Worm (Caenorhabditis elegans) whole organism, L2 larva: ENCODE results near the gene F09C6.3.

Source experiments
- C34F6.9 ChIP-seq: fragments of 150-350 bp; optimal IDR thresholded peaks from 2 replicates; lab custom pipeline; 2014; ENCODE audit warnings: missing biosample characterization, missing genetic modification characterization
- F13H6.1 ChIP-seq: sonication (generic microtip); optimal IDR thresholded peaks from 2 replicates; lab custom pipeline; 2016; ENCODE audit warnings: missing genetic modification characterization, missing compliant biosample characterization
- Y55F3AM.14 ChIP-seq: fragments of 200-800 bp; sonication (Bioruptor generic); optimal IDR thresholded peaks from 2 replicates; lab custom pipeline; 2018; ENCODE audit warnings: mild to moderate bottlenecking, missing genetic modification characterization, missing compliant biosample characterization
- ZK546.5 ChIP-seq: sonication (generic microtip); optimal IDR thresholded peaks from 2 replicates; lab custom pipeline; 2017; ENCODE audit warnings: missing biosample characterization, missing genetic modification characterization
- aly-2 ChIP-seq: fragments of 150-350 bp; optimal IDR thresholded peaks from 2 replicates; lab custom pipeline; 2014; ENCODE audit warnings: missing biosample characterization, missing genetic modification characterization
- ama-1 ChIP-seq: fragments of 150-350 bp; optimal IDR thresholded peaks from 2 replicates; lab custom pipeline; 2018; ENCODE audit warnings: inconsistent platforms
- blmp-1 ChIP-seq: sonication (generic microtip); optimal IDR thresholded peaks from 2 replicates; lab custom pipeline; 2017; ENCODE audit warnings: missing genetic modification characterization, mild to moderate bottlenecking, missing compliant biosample characterization, antibody characterized with exemption, moderate library complexity; ENCODE audit not compliant: insufficient read depth
- ceh-82 ChIP-seq: fragments of 150-350 bp; optimal IDR thresholded peaks from 2 replicates; lab custom pipeline; 2014; ENCODE audit warnings: missing biosample characterization, missing genetic modification characterization
- crh-2 ChIP-seq: sonication (generic microtip); optimal IDR thresholded peaks from 2 replicates; lab custom pipeline; 2017; ENCODE audit warnings: missing biosample characterization, missing genetic modification characterization
- dmd-4 ChIP-seq: sonication (generic microtip); optimal IDR thresholded peaks from 2 replicates; lab custom pipeline; 2017; ENCODE audit warnings: missing biosample characterization, missing genetic modification characterization
- egl-27 ChIP-seq: sonication (generic microtip); optimal IDR thresholded peaks from 3 replicates; lab custom pipeline; 2017; ENCODE audit warnings: missing biosample characterization, missing genetic modification reagents, missing genetic modification characterization
- elt-1 ChIP-seq: fragments of 150-350 bp; optimal IDR thresholded peaks from 2 replicates; lab custom pipeline; 2014; ENCODE audit warnings: missing biosample characterization, missing genetic modification characterization
- elt-3 ChIP-seq: sonication (generic microtip); optimal IDR thresholded peaks from 2 replicates; lab custom pipeline; 2017; ENCODE audit warnings: missing biosample characterization, missing genetic modification characterization
- gmeb-1 ChIP-seq: fragments of 150-350 bp; optimal IDR thresholded peaks from 2 replicates; lab custom pipeline; 2014; ENCODE audit warnings: missing biosample characterization, missing genetic modification characterization
- lin-13 ChIP-seq: fragments of 150-350 bp; optimal IDR thresholded peaks from 2 replicates; lab custom pipeline; 2014; ENCODE audit warnings: missing biosample characterization, missing genetic modification reagents, missing genetic modification characterization
- lsy-2 ChIP-seq, 2 experiments: fragments of 150-350 bp in 1 of 2; sonication (generic microtip) in 1 of 2; optimal IDR thresholded peaks; 2 replicates each; lab custom pipeline; 2014 to 2017; ENCODE audit warnings: missing biosample characterization in 2 of 2, missing genetic modification characterization in 2 of 2
- mbf-1 ChIP-seq: sonication (generic microtip); optimal IDR thresholded peaks from 2 replicates; lab custom pipeline; 2017; ENCODE audit warnings: missing biosample characterization, missing genetic modification characterization
- mdl-1 ChIP-seq, 2 experiments: fragments of 150-350 bp in 1 of 2; sonication (generic microtip) in 1 of 2; optimal IDR thresholded peaks; 2 replicates each; lab custom pipeline; 2017; ENCODE audit warnings: missing biosample characterization in 2 of 2, missing genetic modification characterization in 2 of 2
- nhr-10 ChIP-seq: sonication (generic microtip); optimal IDR thresholded peaks from 2 replicates; lab custom pipeline; 2017; ENCODE audit warnings: missing biosample characterization, missing genetic modification characterization
- nhr-11 ChIP-seq: fragments of 150-350 bp; optimal IDR thresholded peaks from 2 replicates; lab custom pipeline; 2014; ENCODE audit warnings: missing biosample characterization, missing genetic modification characterization
- nhr-23 ChIP-seq: fragments of 150-350 bp; optimal IDR thresholded peaks from 2 replicates; lab custom pipeline; 2014; ENCODE audit warnings: missing biosample characterization, missing genetic modification reagents, missing genetic modification characterization
- nhr-25 ChIP-seq: fragments of 150-350 bp; sonication (generic microtip); optimal IDR thresholded peaks from 3 replicates; lab custom pipeline; 2014; ENCODE audit warnings: missing biosample characterization, missing genetic modification characterization
- nhr-6 ChIP-seq: fragments of 150-350 bp; optimal IDR thresholded peaks from 2 replicates; lab custom pipeline; 2014; ENCODE audit warnings: missing biosample characterization, missing genetic modification characterization
- nhr-77 ChIP-seq: fragments of 150-350 bp; optimal IDR thresholded peaks from 2 replicates; lab custom pipeline; 2014; ENCODE audit warnings: missing biosample characterization, missing genetic modification characterization
- peb-1 ChIP-seq: fragments of 150-350 bp; optimal IDR thresholded peaks from 2 replicates; lab custom pipeline; 2014; ENCODE audit warnings: missing biosample characterization, missing genetic modification characterization
- sem-4 ChIP-seq: fragments of 150-350 bp; optimal IDR thresholded peaks from 2 replicates; lab custom pipeline; 2014; ENCODE audit warnings: missing biosample characterization, missing genetic modification reagents, missing genetic modification characterization
- skn-1 ChIP-seq: sonication (generic microtip); optimal IDR thresholded peaks from 2 replicates; lab custom pipeline; 2017; ENCODE audit warnings: missing biosample characterization, missing genetic modification characterization
- sma-3 ChIP-seq: sonication (generic microtip); optimal IDR thresholded peaks from 2 replicates; lab custom pipeline; 2016; ENCODE audit warnings: missing genetic modification reagents, missing genetic modification characterization, missing compliant biosample characterization
- sma-9 ChIP-seq, 2 experiments: fragments of 150-350 bp in 1 of 2; sonication (generic microtip) in 1 of 2; optimal IDR thresholded peaks; 2 replicates each; lab custom pipeline; 2014 to 2016; ENCODE audit warnings: missing genetic modification characterization in 2 of 2, mild to moderate bottlenecking in 1 of 2, missing biosample characterization in 1 of 2, missing compliant biosample characterization in 1 of 2, missing genetic modification reagents in 1 of 2, moderate library complexity in 1 of 2
- snpc-4 ChIP-seq: fragments of 150-350 bp; optimal IDR thresholded peaks from 2 replicates; lab custom pipeline; 2014; ENCODE audit warnings: missing biosample characterization, missing genetic modification characterization
- unc-39 ChIP-seq: fragments of 150-350 bp; optimal IDR thresholded peaks from 2 replicates; lab custom pipeline; 2014; ENCODE audit warnings: missing biosample characterization, missing genetic modification characterization
- unc-55 ChIP-seq: fragments of 150-350 bp; sonication (generic microtip); optimal IDR thresholded peaks from 3 replicates; lab custom pipeline; 2014; ENCODE audit warnings: missing biosample characterization, missing genetic modification reagents, missing genetic modification characterization
- unc-62 ChIP-seq: fragments of 150-350 bp; optimal IDR thresholded peaks from 2 replicates; lab custom pipeline; 2014; ENCODE audit warnings: missing biosample characterization, missing genetic modification reagents, missing genetic modification characterization
- zag-1 ChIP-seq: fragments of 150-350 bp; optimal IDR thresholded peaks from 2 replicates; lab custom pipeline; 2014; ENCODE audit warnings: missing biosample characterization, missing genetic modification characterization

Gene F09C6.3

DNA sequence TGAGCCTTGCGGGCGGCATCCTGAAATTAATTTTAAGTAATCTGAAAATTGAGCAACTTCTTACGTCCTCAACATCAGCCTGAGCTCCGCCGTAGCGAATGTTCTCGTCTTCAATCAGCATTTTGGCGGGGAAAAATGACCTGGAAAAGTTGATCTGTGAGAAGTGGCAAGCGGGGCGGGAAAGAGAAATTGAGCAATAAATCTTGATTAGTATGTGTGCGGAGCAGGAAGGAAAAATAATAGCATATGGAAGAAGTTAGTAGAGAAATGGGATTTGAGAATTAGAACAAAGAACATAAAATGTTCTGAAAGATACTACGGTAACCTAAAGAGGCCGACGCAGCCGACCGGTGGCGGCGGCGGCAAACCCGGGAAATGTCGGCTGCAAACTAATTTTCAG is 45.0 kb downstream of the F09C6.3 start, which contains the start of gene tni-3:
Gene tni-3, minus strand, starts transcription at position 140 of the 400 bp plus-strand sequence.
- TF ChIP-seq C34F6.9 (no peak), nhr-25 (tag; lab: Kevin White, UChicago) (no peak), nhr-6 (tag; lab: Kevin White, UChicago) (no peak), ama-1 (lab: Kevin White, UChicago) (no peak), ceh-82 (tag; lab: Kevin White, UChicago) (no peak), aly-2 (tag; lab: Kevin White, UChicago) (no peak), snpc-4 (tag; lab: Kevin White, UChicago) (no peak), elt-3 (tag; lab: Kevin White, UChicago) (no peak), crh-2 (tag; lab: Kevin White, UChicago) (no peak), zag-1 (tag; lab: Kevin White, UChicago) (no peak), nhr-23 (no peak), nhr-10 (tag; lab: Kevin White, UChicago) (no peak), peb-1 (tag; lab: Kevin White, UChicago) (no peak), gmeb-1 (tag; lab: Kevin White, UChicago) (no peak), Y55F3AM.14 (no peak), F13H6.1 (tag; lab: Kevin White, UChicago) (no peak), mdl-1 (tag; optimal IDR thresholded peaks at IDR 0.05; lab: Kevin White, UChicago) (no peak), nhr-77 (no peak), lin-13 (GFP tag; lab: Kevin White, UChicago) (no peak), blmp-1 (tag; lab: Kevin White, UChicago) (no peak)

DNA sequence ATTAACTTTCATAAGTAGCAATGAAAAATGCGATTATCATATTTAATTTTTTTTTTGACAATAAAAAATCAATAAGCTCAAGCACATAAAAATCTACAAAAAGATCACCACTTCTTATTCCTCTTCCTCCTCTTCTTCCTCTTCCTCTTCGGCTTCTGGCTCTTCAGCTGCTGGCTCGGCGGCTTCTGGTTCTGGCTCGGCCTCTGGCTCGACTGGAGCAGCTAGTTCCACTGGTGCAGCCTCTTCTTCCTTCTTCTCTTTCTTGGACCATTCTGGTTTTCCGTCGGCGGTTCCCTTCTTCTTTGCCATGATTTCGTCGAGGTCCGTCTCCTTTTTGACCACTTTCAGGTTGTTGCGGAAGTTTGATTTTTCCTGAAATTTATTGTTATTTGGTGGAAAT is 46.3 kb downstream of the F09C6.3 start:
- no peak for TF ChIP-seq gmeb-1 (tag; lab: Kevin White, UChicago)
- no peak for TF ChIP-seq mbf-1 (tag; lab: Kevin White, UChicago)

DNA sequence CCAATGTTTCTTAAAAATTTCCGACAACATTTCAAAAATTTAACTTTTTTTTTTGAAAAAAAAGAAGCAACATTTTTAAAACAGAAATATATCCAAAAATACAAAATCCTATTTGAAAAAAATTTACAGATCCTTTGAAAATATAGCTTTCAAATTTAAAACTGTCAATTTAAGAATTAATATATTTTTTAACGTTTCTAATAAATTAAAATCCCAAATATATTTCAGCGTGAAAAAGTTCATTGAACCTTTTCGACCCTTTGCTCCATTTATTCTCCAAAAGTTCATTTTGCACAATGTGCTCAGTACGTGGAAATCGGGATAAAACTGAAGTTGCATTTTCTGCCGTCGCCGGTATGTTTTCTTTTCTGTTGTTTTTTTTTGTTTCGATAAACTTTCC is 47.1 kb downstream of the F09C6.3 start, which contains the start of gene phy-3:
Gene phy-3, plus strand, starts transcription at position 301 of the 400 bp plus-strand sequence.
- no peak for TF ChIP-seq mdl-1 (tag; optimal IDR thresholded peaks at IDR 0.05; lab: Kevin White, UChicago)
- TF ChIP-seq sma-3 (GFP tag; lab: Kevin White, UChicago) = no peak
- no peak for TF ChIP-seq nhr-11 (tag; lab: Kevin White, UChicago)
- TF ChIP-seq Y55F3AM.14 = no peak
- TF ChIP-seq lin-13 (GFP tag; lab: Kevin White, UChicago) = no peak
- no peak for TF ChIP-seq skn-1

DNA sequence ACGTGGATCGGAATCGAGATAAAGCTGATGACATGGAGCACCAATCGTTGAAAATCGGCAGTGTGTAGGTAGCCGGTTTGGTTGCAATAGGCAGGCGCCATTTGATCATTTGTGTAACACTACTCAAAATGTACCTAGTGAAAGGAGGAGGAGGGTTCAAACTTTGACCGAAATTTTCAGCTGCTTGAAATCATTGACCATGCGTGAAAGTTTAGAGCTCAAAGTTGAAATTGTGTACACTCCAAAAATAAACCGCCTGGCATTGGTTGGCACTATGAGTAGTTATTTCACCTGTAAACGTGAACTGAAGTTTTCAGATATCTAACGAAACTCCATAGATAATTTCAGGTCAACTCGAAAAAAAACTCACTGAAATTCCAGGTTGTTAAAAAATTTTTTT is 48.0 kb downstream of the F09C6.3 start, which contains the start of gene srh-215:
Gene srh-215, minus strand, starts transcription at position 101 of the 400 bp plus-strand sequence.
- TF ChIP-seq unc-39 (tag; lab: Kevin White, UChicago) = no peak
- TF ChIP-seq zag-1 (tag; lab: Kevin White, UChicago) = no peak
- TF ChIP-seq sma-9 (GFP tag; optimal IDR thresholded peaks at IDR 0.05; lab: Kevin White, UChicago) = no peak
- TF ChIP-seq sma-9 (tag; optimal IDR thresholded peaks at IDR 0.05; lab: Kevin White, UChicago) = no peak
- TF ChIP-seq unc-55 (GFP tag; lab: Kevin White, UChicago) = no peak
- TF ChIP-seq mdl-1 (tag; optimal IDR thresholded peaks at IDR 0.05; lab: Kevin White, UChicago) = no peak
- no peak for TF ChIP-seq elt-1 (tag; lab: Kevin White, UChicago)
- no peak for TF ChIP-seq egl-27 (tag; lab: Kevin White, UChicago)
- no peak for TF ChIP-seq lin-13 (GFP tag; lab: Kevin White, UChicago)
- TF ChIP-seq unc-62 (GFP tag; lab: Kevin White, UChicago) = no peak
- no peak for TF ChIP-seq sem-4 (tag; lab: Kevin White, UChicago)
- no peak for TF ChIP-seq Y55F3AM.14
- no peak for TF ChIP-seq ama-1 (lab: Kevin White, UChicago)
- TF ChIP-seq ZK546.5 = no peak
- no peak for TF ChIP-seq nhr-77
- TF ChIP-seq snpc-4 (tag; lab: Kevin White, UChicago) = no peak
- no peak for TF ChIP-seq nhr-25 (tag; lab: Kevin White, UChicago)
- no peak for TF ChIP-seq lsy-2 (tag; optimal IDR thresholded peaks at IDR 0.05; lab: Kevin White, UChicago)
- TF ChIP-seq peb-1 (tag; lab: Kevin White, UChicago) = no peak
- TF ChIP-seq mbf-1 (tag; lab: Kevin White, UChicago) = no peak
- TF ChIP-seq dmd-4 (tag; lab: Kevin White, UChicago) = no peak
